Worm (Caenorhabditis elegans): Measurements from ENCODE around the gene srh-304.

DNA sequence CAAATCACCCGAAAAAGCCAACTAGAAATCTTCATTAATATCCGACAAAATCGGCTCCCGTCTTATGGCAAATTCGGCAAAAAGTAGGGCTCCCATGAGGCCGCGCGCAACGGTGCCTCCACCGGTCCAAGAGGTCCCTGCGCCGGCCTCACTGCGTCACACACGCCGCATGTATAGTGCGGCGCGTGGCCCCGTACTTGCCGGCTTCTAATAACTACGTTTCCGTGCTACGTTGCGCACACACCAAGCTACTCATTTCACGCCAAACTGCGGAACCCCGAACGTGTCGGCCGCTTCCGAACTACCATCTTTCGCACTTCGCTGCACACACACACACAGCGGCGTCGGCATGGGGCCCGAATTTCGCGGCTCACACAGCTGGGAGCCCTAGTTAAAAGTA is 8.7 kb upstream of the srh-304 start:
- TF ChIP-seq hpl-2 (GFP tag; optimal IDR thresholded peaks at IDR 0.05) = no peak
- no peak for TF ChIP-seq ces-1 (GFP tag; optimal IDR thresholded peaks at IDR 0.05)
- TF ChIP-seq nhr-237 (tag; optimal IDR thresholded peaks at IDR 0.05) = no peak
- no peak for TF ChIP-seq mep-1 (tag; optimal IDR thresholded peaks at IDR 0.05)
- no peak for TF ChIP-seq fos-1 (tag; optimal IDR thresholded peaks at IDR 0.05)
- no peak for TF ChIP-seq lir-3 (tag; optimal IDR thresholded peaks at IDR 0.05; ENCODE audit: poor library complexity)
- TF ChIP-seq nhr-77 (tag; optimal IDR thresholded peaks at IDR 0.05) = no peak
- no peak for TF ChIP-seq ceh-63 (GFP tag; optimal IDR thresholded peaks at IDR 0.05)
- TF ChIP-seq lin-39 (tag; optimal IDR thresholded peaks at IDR 0.05) = no peak
- no peak for TF ChIP-seq snpc-4 (tag; optimal IDR thresholded peaks at IDR 0.05)
- no peak for TF ChIP-seq mdl-1 (tag; optimal IDR thresholded peaks at IDR 0.05)
- no peak for TF ChIP-seq nhr-71 (tag; optimal IDR thresholded peaks at IDR 0.05)

Measured in whole organism, L1 larva.